Worm (Caenorhabditis elegans) whole organism, L1 larva: ENCODE results near the gene ppat-1.

ENCODE experiments used
- C16A3.4 ChIP-seq: fragments of 150-350 bp; optimal IDR thresholded peaks from 2 replicates; lab custom pipeline; 2014; ENCODE audit warnings: missing biosample characterization, missing genetic modification characterization
- alr-1 ChIP-seq: fragments of 200-800 bp; sonication (Bioruptor generic); optimal IDR thresholded peaks from 2 replicates; lab custom pipeline; 2018; ENCODE audit warnings: borderline replicate concordance, mild to moderate bottlenecking, missing genetic modification characterization, missing compliant biosample characterization
- aly-2 ChIP-seq: fragments of 150-350 bp; optimal IDR thresholded peaks from 2 replicates; lab custom pipeline; 2014; ENCODE audit warnings: missing biosample characterization, missing genetic modification characterization
- ama-1 ChIP-seq: fragments of 150-350 bp; optimal IDR thresholded peaks from 2 replicates; lab custom pipeline; 2014
- ceh-8 ChIP-seq: fragments of 200-800 bp; sonication (Bioruptor generic); optimal IDR thresholded peaks from 2 replicates; lab custom pipeline; 2018; ENCODE audit warnings: mild to moderate bottlenecking, missing genetic modification characterization, moderate library complexity, missing compliant biosample characterization
- ceh-88 ChIP-seq: fragments of 200-800 bp; sonication (Bioruptor generic); IDR thresholded peaks from 2 replicates; pipeline ENCODE4 v1.3.6; 2022; ENCODE audit warnings: missing genetic modification characterization, missing compliant biosample characterization
- dpl-1 ChIP-seq, 3 experiments: fragments of 150-350 bp in 2 of 3; sonication (generic microtip) in 1 of 3; optimal IDR thresholded peaks; 2 replicates each; lab custom pipeline; 2014 to 2017; ENCODE audit warnings: missing biosample characterization in 3 of 3, missing genetic modification characterization in 3 of 3, missing genetic modification reagents in 3 of 3
- dsc-1 ChIP-seq: sonication (generic microtip); optimal IDR thresholded peaks from 2 replicates; lab custom pipeline; 2016; ENCODE audit warnings: mild to moderate bottlenecking, missing genetic modification characterization, missing compliant biosample characterization
- efl-1 ChIP-seq, 4 experiments: fragments of 150-350 bp; optimal IDR thresholded peaks in 3 of 4; peaks in 1 of 4; 1 replicate in 1 of 4; 2 replicates in 3 of 4; lab custom pipeline; 2014; ENCODE audit warnings: missing biosample characterization in 2 of 4, missing genetic modification characterization in 2 of 4, missing genetic modification reagents in 2 of 4
- egl-13 ChIP-seq: sonication (generic microtip); optimal IDR thresholded peaks from 2 replicates; lab custom pipeline; 2016; ENCODE audit warnings: missing genotype, missing genetic modification reagents, missing genetic modification characterization, missing compliant biosample characterization
- egl-27 ChIP-seq, 2 experiments: fragments of 150-350 bp in 1 of 2; sonication (generic microtip); optimal IDR thresholded peaks; 3 replicates each; lab custom pipeline; 2017 to 2018; ENCODE audit warnings: missing biosample characterization in 2 of 2, missing genetic modification characterization in 2 of 2, missing genetic modification reagents in 2 of 2
- grh-1 ChIP-seq: fragments of 200-800 bp; sonication (Bioruptor generic); IDR thresholded peaks from 2 replicates; pipeline ENCODE4 v1.3.6; 2022; ENCODE audit warnings: missing genetic modification reagents, missing genetic modification characterization, missing compliant biosample characterization
- hlh-17 ChIP-seq: fragments of 200-800 bp; sonication (Bioruptor generic); optimal IDR thresholded peaks from 2 replicates; lab custom pipeline; 2018; ENCODE audit warnings: missing genetic modification characterization, mild to moderate bottlenecking, missing compliant biosample characterization, moderate library complexity, borderline replicate concordance
- hlh-4 ChIP-seq: sonication (generic microtip); optimal IDR thresholded peaks from 2 replicates; lab custom pipeline; 2016; ENCODE audit warnings: mild to moderate bottlenecking, missing genetic modification characterization, missing compliant biosample characterization
- hpl-2 ChIP-seq: fragments of 150-350 bp; optimal IDR thresholded peaks from 2 replicates; lab custom pipeline; 2014; ENCODE audit warnings: missing biosample characterization, missing genetic modification reagents, missing genetic modification characterization
- jun-1 ChIP-seq: fragments of 150-350 bp; optimal IDR thresholded peaks from 2 replicates; lab custom pipeline; 2014; ENCODE audit warnings: missing biosample characterization, missing genetic modification reagents, missing genetic modification characterization
- lin-14 ChIP-seq: fragments of 200-800 bp; sonication (Bioruptor generic); optimal IDR thresholded peaks from 2 replicates; lab custom pipeline; 2018; ENCODE audit warnings: mild to moderate bottlenecking, missing genetic modification characterization, moderate library complexity, missing compliant biosample characterization
- lin-15B ChIP-seq: fragments of 150-350 bp; sonication (generic microtip); optimal IDR thresholded peaks from 3 replicates; lab custom pipeline; 2014; ENCODE audit warnings: missing biosample characterization, missing genetic modification characterization
- lsy-2 ChIP-seq, 2 experiments: fragments of 150-350 bp; optimal IDR thresholded peaks; 2 replicates each; lab custom pipeline; 2014; ENCODE audit warnings: missing biosample characterization in 2 of 2, missing genetic modification characterization in 2 of 2
- mab-9 ChIP-seq: fragments of 200-800 bp; sonication (Bioruptor generic); IDR thresholded peaks from 2 replicates; pipeline ENCODE4 v1.3.6; 2022; ENCODE audit warnings: missing genetic modification reagents, missing genetic modification characterization, missing compliant biosample characterization
- mdl-1 ChIP-seq, 2 experiments: fragments of 150-350 bp; optimal IDR thresholded peaks; 2 replicates each; lab custom pipeline; 2014 to 2017; ENCODE audit warnings: missing biosample characterization in 2 of 2, missing genetic modification characterization in 2 of 2, inconsistent platforms in 1 of 2
- mef-2 ChIP-seq: fragments of 150-350 bp; optimal IDR thresholded peaks from 2 replicates; lab custom pipeline; 2014; ENCODE audit warnings: missing biosample characterization, missing genetic modification characterization
- pag-3 ChIP-seq: sonication (generic microtip); optimal IDR thresholded peaks from 2 replicates; lab custom pipeline; 2017; ENCODE audit warnings: missing genetic modification characterization, mild to moderate bottlenecking, missing compliant biosample characterization, antibody characterized with exemption, borderline replicate concordance; ENCODE audit not compliant: insufficient read depth
- pax-3 ChIP-seq: fragments of 200-800 bp; sonication (Bioruptor generic); optimal IDR thresholded peaks from 2 replicates; lab custom pipeline; 2018; ENCODE audit warnings: mild to moderate bottlenecking, missing genetic modification characterization, moderate library complexity, missing compliant biosample characterization
- pqm-1 ChIP-seq: sonication (generic microtip); optimal IDR thresholded peaks from 3 replicates; lab custom pipeline; 2017; ENCODE audit warnings: missing biosample characterization, missing genetic modification characterization
- rnt-1 ChIP-seq: sonication (generic microtip); optimal IDR thresholded peaks from 2 replicates; lab custom pipeline; 2016; ENCODE audit warnings: mild to moderate bottlenecking, missing genetic modification characterization, moderate library complexity, missing compliant biosample characterization
- skn-1 ChIP-seq: fragments of 150-350 bp; optimal IDR thresholded peaks from 2 replicates; lab custom pipeline; 2014; ENCODE audit warnings: missing biosample characterization, missing genetic modification characterization
- swsn-7 ChIP-seq: sonication (generic microtip); optimal IDR thresholded peaks from 2 replicates; lab custom pipeline; 2016; ENCODE audit warnings: missing genetic modification characterization, missing compliant biosample characterization
- tbx-2 ChIP-seq: sonication (generic microtip); optimal IDR thresholded peaks from 2 replicates; lab custom pipeline; 2016; ENCODE audit warnings: missing genetic modification characterization, missing compliant biosample characterization
- unc-30 ChIP-seq: sonication (generic microtip); optimal IDR thresholded peaks from 2 replicates; lab custom pipeline; 2017; ENCODE audit warnings: missing biosample characterization, missing genetic modification characterization
- unc-98 ChIP-seq: fragments of 200-800 bp; sonication (Bioruptor generic); IDR thresholded peaks from 2 replicates; pipeline ENCODE4 v1.3.6; 2022; ENCODE audit warnings: missing genetic modification characterization, missing compliant biosample characterization
- vab-15 ChIP-seq: sonication (generic microtip); optimal IDR thresholded peaks from 2 replicates; lab custom pipeline; 2017; ENCODE audit warnings: missing genotype, mild to moderate bottlenecking, missing genetic modification characterization, missing compliant biosample characterization
- zag-1 ChIP-seq: fragments of 150-350 bp; optimal IDR thresholded peaks from 2 replicates; lab custom pipeline; 2014; ENCODE audit warnings: missing biosample characterization, missing genetic modification characterization
- ztf-11 ChIP-seq, 2 experiments: sonication (generic microtip); optimal IDR thresholded peaks; 2 replicates each; lab custom pipeline; 2016 to 2017; ENCODE audit warnings: missing genetic modification characterization in 2 of 2, missing biosample characterization in 1 of 2, missing compliant biosample characterization in 1 of 2
- ztf-4 ChIP-seq: fragments of 150-350 bp; optimal IDR thresholded peaks from 2 replicates; lab custom pipeline; 2014; ENCODE audit warnings: missing biosample characterization, missing genetic modification characterization

ppat-1 gene

ce11 chrIII:4693695-4694094 lies 4.6 kb downstream of the ppat-1 start, which contains the start of gene T04A8.8:
Gene T04A8.8 (plus strand): TSS chrIII:4693995.
- TF ChIP-seq pqm-1 (tag; lab: Kevin White, UChicago), result no peak
- no peak for TF ChIP-seq dpl-1 (GFP tag; optimal IDR thresholded peaks at IDR 0.05; lab: Kevin White, UChicago)
- no peak for TF ChIP-seq zag-1 (tag; lab: Kevin White, UChicago)
- no peak for TF ChIP-seq lin-15B (tag; lab: Kevin White, UChicago)
- no peak for TF ChIP-seq mdl-1 (tag; optimal IDR thresholded peaks at IDR 0.05; lab: Kevin White, UChicago)
- no peak for TF ChIP-seq unc-98 (GFP tag; lab: Robert Waterston, UW)
- TF ChIP-seq, all 84 proteins: peak for 0

DNA sequence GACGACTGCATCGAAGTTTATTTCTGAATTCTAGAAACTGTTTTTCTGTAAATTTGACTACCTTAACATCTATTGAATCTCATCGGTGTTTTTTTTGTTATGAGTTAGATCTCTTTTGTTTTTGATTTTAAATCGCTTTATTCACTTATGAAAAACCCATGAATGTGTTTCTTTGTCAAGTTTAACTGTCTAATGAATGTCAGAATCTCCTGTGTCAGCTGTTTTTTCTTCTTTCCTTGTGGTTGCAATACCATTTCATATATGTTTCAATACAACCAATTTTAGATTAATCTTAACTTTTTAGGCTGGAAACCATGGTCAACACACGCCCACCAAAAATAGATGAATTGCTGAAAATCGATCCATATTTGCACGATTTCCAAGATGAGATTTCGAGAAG lies 6.0 kb downstream of the ppat-1 start, which contains the start of gene T04A8.7:
T04A8.7 (plus strand) TSS at position 301 of the 400 bp plus-strand sequence.
- TF ChIP-seq egl-27 (tag; optimal IDR thresholded peaks at IDR 0.05; lab: Kevin White, UChicago), result no peak
- TF ChIP-seq jun-1 (tag; lab: Kevin White, UChicago), result no peak
- no peak for TF ChIP-seq mef-2 (tag; lab: Kevin White, UChicago)
- no peak for TF ChIP-seq hpl-2 (GFP tag; lab: Kevin White, UChicago)
- no peak for TF ChIP-seq hlh-17
- TF ChIP-seq lin-14 (GFP tag; lab: Kevin White, UChicago), result no peak
- TF ChIP-seq rnt-1, result no peak
- TF ChIP-seq pax-3 (tag; lab: Kevin White, UChicago), result no peak
- TF ChIP-seq mab-9, result no peak
- no peak for TF ChIP-seq ztf-11 (tag; optimal IDR thresholded peaks at IDR 0.05; lab: Kevin White, UChicago)
- TF ChIP-seq C16A3.4 (tag; lab: Kevin White, UChicago), result no peak

DNA sequence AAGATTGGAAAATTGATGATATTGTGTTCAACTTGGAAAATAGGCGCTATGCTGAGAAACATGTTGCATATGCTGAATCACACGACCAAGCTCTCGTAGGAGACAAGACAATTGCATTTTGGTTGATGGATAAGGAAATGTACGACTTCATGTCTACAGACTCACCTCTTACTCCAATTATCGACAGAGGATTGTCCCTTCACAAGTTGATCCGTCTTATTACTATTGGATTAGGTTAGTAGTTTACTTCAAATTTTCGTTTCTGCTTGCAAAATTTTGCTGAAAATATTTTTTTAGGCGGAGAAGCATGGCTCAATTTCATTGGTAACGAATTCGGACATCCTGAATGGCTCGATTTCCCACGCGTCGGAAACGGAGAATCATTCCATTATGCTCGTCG lies 7.8 kb downstream of the ppat-1 start:
- TF ChIP-seq alr-1 (tag; lab: Kevin White, UChicago) (no peak), efl-1 (optimal IDR thresholded peaks at IDR 0.05; lab: Kevin White, UChicago) (no peak), efl-1 (GFP tag; optimal IDR thresholded peaks at IDR 0.05 in 1 of 2; lab: Kevin White, UChicago) (peak in 1 of 2 experiments; percentile 34)

ce11 chrIII:4697819-4698218 lies 8.7 kb downstream of the ppat-1 start, which contains the start of gene dnj-18:
Gene dnj-18 (plus strand): TSS chrIII:4698119.
- TF ChIP-seq tbx-2 (tag; lab: Kevin White, UChicago) (no peak), grh-1 (GFP tag; lab: Robert Waterston, UW) (no peak), ceh-8 (GFP tag; lab: Kevin White, UChicago) (no peak), ama-1 (lab: Kevin White, UChicago) (no peak), mef-2 (tag; lab: Kevin White, UChicago) (no peak), pag-3 (tag; lab: Kevin White, UChicago) (no peak), ztf-4 (tag; lab: Kevin White, UChicago) (no peak)

DNA sequence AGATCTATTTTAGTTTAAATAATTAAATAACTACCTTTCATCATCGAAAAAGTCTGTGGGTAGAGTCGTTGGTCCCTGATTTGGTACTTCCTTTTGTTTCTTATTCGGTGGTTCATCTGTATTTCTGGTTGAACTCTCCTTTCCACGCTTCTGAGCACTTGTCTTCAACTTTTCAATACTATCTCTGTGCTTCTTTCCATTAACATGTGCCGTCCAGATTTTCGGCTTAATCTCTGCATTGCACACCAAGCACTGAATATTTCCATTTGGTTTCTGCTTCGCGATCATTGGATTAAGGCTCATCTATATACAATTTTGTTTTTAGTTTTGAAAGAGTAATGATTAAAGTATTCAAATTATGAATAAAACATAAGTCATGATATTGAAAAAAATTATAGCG lies 10.8 kb downstream of the ppat-1 start, which contains the start of gene sel-13:
sel-13 (minus strand) TSS at position 303 of the 400 bp plus-strand sequence.
- TF ChIP-seq skn-1 (no peak), aly-2 (tag; lab: Kevin White, UChicago) (no peak), hlh-4 (tag; lab: Kevin White, UChicago) (no peak), swsn-7 (no peak), dsc-1 (tag; lab: Kevin White, UChicago) (no peak), egl-13 (no peak), vab-15 (tag; lab: Kevin White, UChicago) (no peak), lsy-2 (tag; optimal IDR thresholded peaks at IDR 0.05; lab: Kevin White, UChicago) (no peak), ceh-88 (GFP tag; lab: Robert Waterston, UW) (no peak), unc-30 (tag; lab: Kevin White, UChicago) (no peak), rnt-1 (no peak)
